Worm (Caenorhabditis elegans) whole organism, L4/young adult: ENCODE results near the gene C18D11.1.
"Not testable (repeated sequence)": the region's sequence is repeated elsewhere in the genome, so short reads cannot be mapped to it uniquely, and the experiment has no call there.

Source experiments
- dao-5 ChIP-seq: sonication (generic microtip); optimal IDR thresholded peaks from 2 replicates; lab custom pipeline; 2016; ENCODE audit warnings: missing genotype, missing genetic modification characterization, moderate library complexity, missing compliant biosample characterization
- him-1 ChIP-seq: sonication (generic microtip); optimal IDR thresholded peaks from 2 replicates; lab custom pipeline; 2016; ENCODE audit warnings: missing genotype, missing genetic modification reagents, missing genetic modification characterization, missing compliant biosample characterization

DNA sequence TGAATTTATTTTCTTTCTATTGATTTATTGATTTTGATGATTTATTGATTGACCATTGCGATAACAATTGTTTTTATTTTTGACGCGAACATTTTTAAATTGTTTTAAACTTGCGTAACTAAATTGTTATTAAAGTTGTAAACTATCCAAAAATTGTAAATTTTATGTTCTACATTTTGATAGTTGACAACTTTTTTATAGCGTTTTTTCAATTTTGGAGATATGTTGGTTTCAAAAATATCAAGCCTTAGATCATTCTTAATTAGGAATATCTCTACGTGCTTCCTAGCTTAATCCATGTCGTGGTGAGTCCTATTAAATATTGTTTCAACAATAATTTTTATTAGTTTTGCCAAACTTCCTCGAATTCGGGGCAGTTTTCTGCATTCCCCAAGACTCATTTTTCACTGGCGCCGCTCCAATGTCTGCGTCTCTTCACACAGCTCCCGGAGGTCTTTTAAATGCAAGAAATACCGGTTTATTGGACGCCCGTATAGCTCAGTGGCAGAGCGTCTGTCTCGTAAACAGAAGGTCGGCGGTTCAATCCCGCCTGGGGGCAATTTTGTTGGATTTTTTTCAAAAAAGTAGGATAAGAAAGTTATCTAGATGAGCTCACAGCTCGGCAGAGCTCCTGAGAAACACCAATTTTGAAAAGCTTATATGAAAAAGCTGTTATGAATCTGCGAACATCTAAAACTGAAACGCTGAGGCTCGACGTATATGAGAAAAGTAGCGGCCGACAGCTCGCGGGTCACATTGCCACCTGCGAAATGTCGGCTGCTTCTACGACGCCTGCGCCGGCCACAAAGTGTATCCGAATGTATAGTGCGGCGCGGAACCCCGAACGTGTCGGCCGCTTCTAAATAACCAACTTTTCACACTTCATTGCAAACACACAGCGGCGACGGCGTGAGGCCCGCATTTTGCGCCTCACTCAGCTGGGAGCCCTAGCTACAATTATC is 23.8 kb upstream of the C18D11.1 start, which contains the start of gene C24H11.2:
- TF ChIP-seq dao-5 (tag; lab: Kevin White, UChicago): not testable (repeated sequence)
- peak; percentile 63 for TF ChIP-seq him-1 (tag; lab: Kevin White, UChicago)
